Fruit fly (Drosophila melanogaster): ENCODE data around the gene eg.

eg gene

DNA sequence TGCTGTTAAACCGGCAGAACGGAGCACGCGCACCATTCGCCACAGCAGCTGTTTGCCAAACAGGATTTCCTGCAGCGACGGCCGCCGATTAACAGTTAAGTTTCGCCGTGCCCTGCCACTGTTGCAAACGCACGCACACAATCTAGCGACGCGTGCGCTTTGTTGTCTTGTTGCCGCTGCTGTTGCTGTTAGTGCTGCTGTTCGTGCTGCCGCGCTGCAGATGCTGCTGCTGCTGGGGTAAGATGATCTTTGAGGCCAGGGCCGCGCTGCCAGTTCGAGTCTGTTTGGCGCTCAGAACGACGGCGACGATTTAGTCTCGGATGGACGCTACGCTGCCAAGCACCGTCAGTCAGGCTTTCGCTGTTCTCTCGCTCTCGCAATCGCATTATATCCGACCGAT lies at the start of gene eg:
Gene eg, plus strand, starts transcription at position 136 of the 400 bp plus-strand sequence.
- TF ChIP-seq Pif1B (GFP tag; optimal IDR thresholded peaks at IDR 0.05) (peak; percentile 6), Snoo (tag; optimal IDR thresholded peaks at IDR 0.05) (no peak), CG10348 (GFP tag; IDR thresholded peaks at IDR 0.05) (no peak), CG13204 (GFP tag; optimal IDR thresholded peaks at IDR 0.05) (peak; percentile 85), fd96Ca (GFP tag; IDR thresholded peaks at IDR 0.05) (no peak), Pif1A (GFP tag; optimal IDR thresholded peaks at IDR 0.05) (no peak), CG14655 (GFP tag; optimal IDR thresholded peaks at IDR 0.05) (no peak), CG4496 (GFP tag; IDR thresholded peaks at IDR 0.05) (peak; percentile 12; the same call in 2 of the 3 replicates)

DNA sequence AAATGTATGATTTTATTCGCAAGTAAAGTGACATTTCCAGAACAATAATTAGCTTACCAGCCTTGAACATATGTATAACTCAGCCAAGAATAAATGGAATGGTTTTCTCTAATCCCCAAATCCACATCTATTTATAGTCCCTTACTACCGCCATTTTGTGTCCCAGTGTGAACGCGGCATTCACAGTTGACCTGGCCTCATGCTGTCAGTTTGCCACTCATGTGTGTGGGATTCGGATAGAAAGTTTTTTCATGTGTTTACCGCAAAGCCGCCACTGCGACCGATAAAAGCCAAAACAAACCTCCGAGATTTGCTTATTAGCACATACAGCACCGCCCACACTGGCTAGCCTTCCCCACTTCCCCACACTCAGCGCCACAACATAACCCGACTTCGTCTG lies 42.6 kb upstream of the eg start:
- TF ChIP-seq Snoo (tag; optimal IDR thresholded peaks at IDR 0.05) (no peak), Ets98B (GFP tag; IDR thresholded peaks at IDR 0.05) (no peak), CG9948 (tag; optimal IDR thresholded peaks at IDR 0.05) (no peak), CG17806 (tag; optimal IDR thresholded peaks at IDR 0.05) (no peak), gl (tag; optimal IDR thresholded peaks at IDR 0.05) (no peak), CG13204 (GFP tag; optimal IDR thresholded peaks at IDR 0.05) (no peak), CG12605 (GFP tag; IDR thresholded peaks at IDR 0.05) (no peak), CG8159 (tag; optimal IDR thresholded peaks at IDR 0.05) (no peak), CG32121 (GFP tag; IDR thresholded peaks at IDR 0.05) (no peak), EcR (GFP tag; optimal IDR thresholded peaks at IDR 0.05) (no peak), Pif1A (GFP tag; optimal IDR thresholded peaks at IDR 0.05) (no peak), CG34367 (tag; optimal IDR thresholded peaks at IDR 0.05) (no peak), CG4496 (GFP tag; IDR thresholded peaks at IDR 0.05) (no peak)

DNA sequence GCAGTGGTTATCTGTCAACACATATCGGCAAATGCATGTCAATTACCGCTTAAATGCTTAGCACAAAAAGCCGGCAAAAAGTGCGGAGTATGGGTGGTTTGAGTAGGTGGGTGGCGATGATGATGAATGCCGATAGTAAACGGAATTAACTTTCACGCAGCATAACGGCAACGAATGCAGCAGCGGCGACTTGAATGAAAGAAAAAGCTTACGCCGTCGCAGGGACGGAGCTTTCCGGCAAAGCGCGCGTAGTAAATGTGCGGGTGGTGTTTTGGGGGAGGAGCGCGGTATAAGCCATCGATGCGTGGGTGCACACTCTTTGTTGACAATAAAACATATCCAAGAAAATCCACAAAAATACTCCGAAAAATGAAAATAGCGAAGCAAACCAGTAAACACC lies 39.0 kb upstream of the eg start, which contains the start of gene CG7370:
Gene CG7370, plus strand, starts transcription at position 301 of the 400 bp plus-strand sequence.
- TF ChIP-seq D1 (tag; optimal IDR thresholded peaks at IDR 0.05) = no peak
- TF ChIP-seq CG14655 (GFP tag; optimal IDR thresholded peaks at IDR 0.05) = no peak
- no peak for TF ChIP-seq Pif1B (GFP tag; optimal IDR thresholded peaks at IDR 0.05)
- no peak for TF ChIP-seq CG8159 (tag; optimal IDR thresholded peaks at IDR 0.05)
- no peak for TF ChIP-seq CG15710 (tag; optimal IDR thresholded peaks at IDR 0.05)
- no peak for TF ChIP-seq CG4496 (GFP tag; IDR thresholded peaks at IDR 0.05)
- no peak for TF ChIP-seq CG8301 (tag; optimal IDR thresholded peaks at IDR 0.05)
- no peak for TF ChIP-seq Pif1A (GFP tag; optimal IDR thresholded peaks at IDR 0.05)
- no peak for TF ChIP-seq CG17806 (tag; optimal IDR thresholded peaks at IDR 0.05)
- no peak for TF ChIP-seq CG32121 (GFP tag; IDR thresholded peaks at IDR 0.05)
- TF ChIP-seq Snoo (tag; optimal IDR thresholded peaks at IDR 0.05) = no peak
- no peak for TF ChIP-seq fd96Ca (GFP tag; IDR thresholded peaks at IDR 0.05)
- no peak for TF ChIP-seq CG13204 (GFP tag; optimal IDR thresholded peaks at IDR 0.05)
- no peak for TF ChIP-seq CG10348 (GFP tag; IDR thresholded peaks at IDR 0.05)
- no peak for TF ChIP-seq CG34367 (tag; optimal IDR thresholded peaks at IDR 0.05)
- TF ChIP-seq gl (tag; optimal IDR thresholded peaks at IDR 0.05) = no peak
- no peak for TF ChIP-seq CG9948 (tag; optimal IDR thresholded peaks at IDR 0.05)
- TF ChIP-seq CG12605 (GFP tag; IDR thresholded peaks at IDR 0.05) = no peak
- no peak for TF ChIP-seq rn (GFP tag; IDR thresholded peaks at IDR 0.05)

DNA sequence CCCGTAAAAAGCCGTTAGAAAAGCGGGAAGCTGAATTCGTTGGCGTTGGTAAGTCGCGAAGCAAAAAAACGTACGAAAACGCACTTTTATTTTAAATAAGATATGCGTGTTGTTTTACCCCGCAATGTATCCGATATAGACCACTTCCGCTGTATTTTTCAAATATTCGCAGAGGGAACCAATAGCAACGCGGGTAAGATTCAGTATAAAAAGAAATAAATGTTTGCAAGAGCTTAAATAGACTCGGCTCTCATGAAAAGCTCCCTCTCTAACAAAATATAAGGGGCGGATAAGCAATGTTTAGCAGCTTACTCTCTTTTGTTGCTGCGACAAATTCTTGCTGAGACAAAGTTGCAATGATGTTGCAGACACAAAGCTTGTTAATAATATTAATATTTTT lies 38.2 kb upstream of the eg start, which contains the start of gene Syn1:
Gene Syn1, minus strand, starts transcription at position 207 of the 400 bp plus-strand sequence.
- TF ChIP-seq CG14655 (GFP tag; optimal IDR thresholded peaks at IDR 0.05) (no peak), CG32121 (GFP tag; IDR thresholded peaks at IDR 0.05) (no peak), D1 (tag; optimal IDR thresholded peaks at IDR 0.05) (no peak), Ets98B (GFP tag; IDR thresholded peaks at IDR 0.05) (0 out of 2 replicates have a peak, but pooled peaks have one; percentile 19), gl (tag; optimal IDR thresholded peaks at IDR 0.05) (no peak), CG8159 (tag; optimal IDR thresholded peaks at IDR 0.05) (no peak), CG13204 (GFP tag; optimal IDR thresholded peaks at IDR 0.05) (no peak), CG4496 (GFP tag; IDR thresholded peaks at IDR 0.05) (peak; percentile 41; the same call in 2 of the 3 replicates), EcR (GFP tag; optimal IDR thresholded peaks at IDR 0.05) (no peak), CG12605 (GFP tag; IDR thresholded peaks at IDR 0.05) (peak; percentile 51), CG34367 (tag; optimal IDR thresholded peaks at IDR 0.05) (no peak), CG9948 (tag; optimal IDR thresholded peaks at IDR 0.05) (no peak), CG15710 (tag; optimal IDR thresholded peaks at IDR 0.05) (no peak), CG17806 (tag; optimal IDR thresholded peaks at IDR 0.05) (no peak), CG10348 (GFP tag; IDR thresholded peaks at IDR 0.05) (no peak)

DNA sequence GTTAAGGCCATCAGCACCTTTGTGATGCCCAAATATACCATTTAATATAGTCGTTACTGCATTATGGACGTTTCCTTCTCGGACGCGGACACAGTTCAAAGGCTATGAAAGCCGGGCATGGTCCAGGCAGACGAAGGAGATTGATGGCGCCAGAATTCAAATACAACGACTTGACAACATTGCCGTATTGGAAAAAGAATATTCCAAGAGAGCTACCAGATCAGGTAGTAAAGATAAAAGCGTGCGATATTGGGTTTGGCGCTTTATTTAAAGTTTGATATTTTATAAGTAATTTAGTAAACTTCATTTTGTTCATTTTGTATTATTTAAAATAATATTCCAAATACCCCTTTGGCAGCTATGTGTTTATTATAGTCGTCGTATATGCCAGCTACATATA lies 34.6 kb upstream of the eg start:
- TF ChIP-seq D1 (tag; optimal IDR thresholded peaks at IDR 0.05) = peak; percentile 1
- no peak for TF ChIP-seq Pif1A (GFP tag; optimal IDR thresholded peaks at IDR 0.05)

DNA sequence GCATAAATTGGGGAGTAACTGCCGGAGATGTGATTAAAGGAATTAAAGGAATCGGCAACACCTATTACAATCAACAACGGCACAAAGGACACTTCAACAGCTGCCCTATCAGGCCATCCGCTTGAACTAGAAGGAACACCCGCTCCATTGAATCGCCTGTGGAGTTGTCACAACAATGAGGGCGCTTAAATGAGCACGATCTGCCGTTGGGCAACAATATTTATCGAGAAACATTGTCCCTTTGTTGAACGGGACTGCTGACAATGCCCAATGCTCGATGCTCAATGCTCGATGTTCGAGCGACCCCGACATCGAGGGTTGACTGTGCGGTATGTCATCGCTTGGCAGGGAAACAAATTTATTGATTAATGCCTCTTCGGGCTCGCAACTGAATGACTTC lies 20.6 kb upstream of the eg start:
- no peak for TF ChIP-seq Pif1A (GFP tag; optimal IDR thresholded peaks at IDR 0.05)
- TF ChIP-seq Snoo (tag; optimal IDR thresholded peaks at IDR 0.05) = no peak
- TF ChIP-seq gl (tag; optimal IDR thresholded peaks at IDR 0.05) = no peak
- no peak for TF ChIP-seq CG9948 (tag; optimal IDR thresholded peaks at IDR 0.05)
- TF ChIP-seq D1 (tag; optimal IDR thresholded peaks at IDR 0.05) = no peak
- TF ChIP-seq Ets98B (GFP tag; IDR thresholded peaks at IDR 0.05) = no peak
- no peak for TF ChIP-seq CG34367 (tag; optimal IDR thresholded peaks at IDR 0.05)
- no peak for TF ChIP-seq EcR (GFP tag; optimal IDR thresholded peaks at IDR 0.05)

DNA sequence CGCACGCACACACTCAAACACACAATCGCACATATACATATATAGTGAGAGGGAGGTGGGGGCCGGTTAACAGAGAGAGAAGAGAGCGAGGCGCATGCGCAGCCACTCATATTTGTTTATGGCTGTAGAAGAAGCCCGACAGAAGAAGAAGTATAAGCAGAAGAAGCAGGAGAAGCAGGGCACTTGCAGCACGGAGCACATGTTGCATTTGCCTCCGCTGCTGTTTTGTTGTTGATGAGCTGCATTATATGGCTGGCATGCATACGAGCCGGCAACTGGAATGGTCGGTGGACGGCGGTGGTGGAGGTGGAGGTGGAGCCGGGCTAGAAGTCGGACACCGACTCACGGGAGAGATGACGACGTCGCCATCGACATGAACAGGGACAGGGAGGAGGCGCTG lies 8.1 kb upstream of the eg start:
- TF ChIP-seq fd96Ca (GFP tag; IDR thresholded peaks at IDR 0.05) = no peak
- TF ChIP-seq CG13204 (GFP tag; optimal IDR thresholded peaks at IDR 0.05) = peak; percentile 61
- TF ChIP-seq CG32121 (GFP tag; IDR thresholded peaks at IDR 0.05) = no peak
- TF ChIP-seq CG12605 (GFP tag; IDR thresholded peaks at IDR 0.05) = no peak
- TF ChIP-seq Ets98B (GFP tag; IDR thresholded peaks at IDR 0.05) = no peak
- no peak for TF ChIP-seq CG15710 (tag; optimal IDR thresholded peaks at IDR 0.05)
- TF ChIP-seq Pif1A (GFP tag; optimal IDR thresholded peaks at IDR 0.05) = no peak
- no peak; the same call in 2 of the 3 replicates for TF ChIP-seq CG4496 (GFP tag; IDR thresholded peaks at IDR 0.05)
- TF ChIP-seq CG10348 (GFP tag; IDR thresholded peaks at IDR 0.05) = no peak
- no peak for TF ChIP-seq D1 (tag; optimal IDR thresholded peaks at IDR 0.05)
- TF ChIP-seq Pif1B (GFP tag; optimal IDR thresholded peaks at IDR 0.05) = no peak
- no peak for TF ChIP-seq CG14655 (GFP tag; optimal IDR thresholded peaks at IDR 0.05)
- TF ChIP-seq CG9948 (tag; optimal IDR thresholded peaks at IDR 0.05) = no peak
- TF ChIP-seq EcR (GFP tag; optimal IDR thresholded peaks at IDR 0.05) = peak; percentile 17

Data from whole organism, pupa.